Worm (Caenorhabditis elegans): ENCODE results near the gene chil-17.

DNA sequence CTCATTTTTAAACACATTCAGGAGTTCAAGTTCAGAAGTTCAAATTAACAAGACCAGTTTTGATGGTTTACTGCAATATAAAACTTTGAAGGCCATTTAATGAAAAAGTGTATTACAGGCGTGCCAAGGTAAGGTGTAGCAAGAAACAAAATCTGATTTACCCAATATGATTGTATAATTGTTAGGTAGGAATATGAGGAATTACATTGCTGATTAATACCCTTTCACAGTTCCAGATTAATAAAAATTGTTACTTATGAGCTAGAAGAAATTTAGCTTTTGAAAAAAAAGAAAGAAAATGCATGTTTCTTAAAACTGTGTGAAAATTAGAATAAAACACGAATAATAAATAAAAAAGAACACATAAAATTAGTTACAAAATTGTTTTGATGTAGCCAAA is 6.4 kb downstream of the chil-17 start, which contains the start of gene kin-15:
- TF ChIP-seq nfya-1 (tag; optimal IDR thresholded peaks at IDR 0.05; ENCODE audit: insufficient read depth) (no peak), skn-1 (tag; optimal IDR thresholded peaks at IDR 0.05) (no peak), ceh-9 (tag; optimal IDR thresholded peaks at IDR 0.05) (no peak), tbx-2 (tag; optimal IDR thresholded peaks at IDR 0.05) (no peak), ama-1 (optimal IDR thresholded peaks at IDR 0.05) (no peak), sea-2 (GFP tag; optimal IDR thresholded peaks at IDR 0.05) (no peak), egl-27 (tag; optimal IDR thresholded peaks at IDR 0.05) (no peak), R02D3.7 (tag; optimal IDR thresholded peaks at IDR 0.05) (no peak), ceh-16 (tag; optimal IDR thresholded peaks at IDR 0.05) (no peak), nhr-237 (tag; optimal IDR thresholded peaks at IDR 0.05) (no peak)

All from whole organism, L3 larva.